Fruit fly (Drosophila melanogaster) whole organism, embryonic: ENCODE results near the gene CG4025.
A peak's percentile ranks its signal among the peaks of the same experiment; 100 is the strongest.

ENCODE experiments used
- CG10267 ChIP-seq: fragments of 200-800 bp; sonication (Bioruptor generic); optimal IDR thresholded peaks from 2 replicates; lab custom pipeline; 2018; ENCODE audit warnings: missing biosample characterization, mild to moderate bottlenecking, missing genetic modification characterization, moderate library complexity
- CG10274 ChIP-seq: fragments of 200-800 bp; sonication (Bioruptor generic); optimal IDR thresholded peaks from 3 replicates; lab custom pipeline; 2017; ENCODE audit warnings: missing biosample characterization, mild to moderate bottlenecking, missing genetic modification characterization
- CG10654 ChIP-seq: fragments of 200-800 bp; sonication (Bioruptor generic); optimal IDR thresholded peaks from 2 replicates; lab custom pipeline; 2016; ENCODE audit warnings: missing biosample characterization, missing genetic modification characterization
- CG12236 ChIP-seq: fragments of 200-800 bp; sonication (Bioruptor generic); optimal IDR thresholded peaks from 2 replicates; lab custom pipeline; 2016; ENCODE audit warnings: missing biosample characterization, missing genetic modification characterization
- CG12299 ChIP-seq: fragments of 200-800 bp; sonication (Bioruptor generic); optimal IDR thresholded peaks from 2 replicates; lab custom pipeline; 2018; ENCODE audit warnings: missing biosample characterization, mild to moderate bottlenecking, missing genetic modification characterization
- CG13775 ChIP-seq: fragments of 200-800 bp; sonication (Bioruptor generic); optimal IDR thresholded peaks from 3 replicates; lab custom pipeline; 2017; ENCODE audit warnings: missing biosample characterization, mild to moderate bottlenecking, missing genetic modification characterization
- CG13894 ChIP-seq: fragments of 200-800 bp; sonication (Bioruptor generic); optimal IDR thresholded peaks from 3 replicates; lab custom pipeline; 2018; ENCODE audit warnings: missing biosample characterization, mild to moderate bottlenecking, missing genetic modification characterization, moderate library complexity
- CG1529 ChIP-seq: fragments of 200-800 bp; sonication (Bioruptor generic); optimal IDR thresholded peaks from 3 replicates; lab custom pipeline; 2018; ENCODE audit warnings: missing biosample characterization, missing genetic modification characterization
- CG15514 ChIP-seq: fragments of 200-800 bp; sonication (Bioruptor generic); optimal IDR thresholded peaks from 3 replicates; lab custom pipeline; 2017; ENCODE audit warnings: missing biosample characterization, missing genetic modification characterization, mild to moderate bottlenecking, moderate library complexity, missing genetic modification reagents
- CG16815 ChIP-seq: fragments of 200-800 bp; sonication (Bioruptor generic); optimal IDR thresholded peaks from 3 replicates; lab custom pipeline; 2017; ENCODE audit warnings: missing biosample characterization, mild to moderate bottlenecking, missing genetic modification characterization
- CG16863 ChIP-seq: fragments of 200-800 bp; sonication (Bioruptor generic); optimal IDR thresholded peaks from 3 replicates; lab custom pipeline; 2016; ENCODE audit warnings: missing biosample characterization, missing genetic modification characterization
- CG17568 ChIP-seq: fragments of 200-800 bp; sonication (Bioruptor generic); optimal IDR thresholded peaks from 2 replicates; lab custom pipeline; 2018; ENCODE audit warnings: missing biosample characterization, mild to moderate bottlenecking, missing genetic modification characterization, moderate library complexity
- CG2129 ChIP-seq: fragments of 200-800 bp; sonication (Bioruptor generic); IDR thresholded peaks from 2 replicates; pipeline ENCODE4 v1.3.6; 2022; ENCODE audit warnings: missing biosample characterization, missing genetic modification characterization; ENCODE audit not compliant: partially characterized antibody
- CG3407 ChIP-seq: fragments of 200-800 bp; sonication (Bioruptor generic); optimal IDR thresholded peaks from 2 replicates; lab custom pipeline; 2018; ENCODE audit warnings: missing biosample characterization, mild to moderate bottlenecking, missing genetic modification characterization
- CG3726 ChIP-seq: fragments of 200-800 bp; sonication (Bioruptor generic); IDR thresholded peaks from 3 replicates; pipeline ENCODE4, ENCODE4 v1.3.6; 2022; ENCODE audit warnings: missing biosample characterization, missing genetic modification characterization
- CG4424 ChIP-seq: fragments of 200-800 bp; sonication (Bioruptor generic); optimal IDR thresholded peaks from 3 replicates; lab custom pipeline; 2016; ENCODE audit warnings: missing biosample characterization, missing genetic modification characterization
- CG4820 ChIP-seq: fragments of 200-800 bp; sonication (Bioruptor generic); optimal IDR thresholded peaks from 3 replicates; lab custom pipeline; 2016; ENCODE audit warnings: missing biosample characterization, missing genetic modification characterization
- CG6175 ChIP-seq: fragments of 200-800 bp; sonication (Bioruptor generic); IDR thresholded peaks from 3 replicates; pipeline ENCODE4 v1.3.6; 2022; ENCODE audit warnings: missing biosample characterization, missing genetic modification characterization
- CG7271 ChIP-seq: fragments of 200-800 bp; sonication (Bioruptor generic); optimal IDR thresholded peaks from 2 replicates; lab custom pipeline; 2018; ENCODE audit warnings: missing biosample characterization, mild to moderate bottlenecking, missing genetic modification characterization, moderate library complexity
- CG9609 ChIP-seq: fragments of 200-800 bp; sonication (Bioruptor generic); optimal IDR thresholded peaks from 3 replicates; lab custom pipeline; 2016; ENCODE audit warnings: missing biosample characterization, missing genetic modification characterization
- D19B ChIP-seq: fragments of 200-800 bp; sonication (Bioruptor generic); optimal IDR thresholded peaks from 2 replicates; lab custom pipeline; 2017; ENCODE audit warnings: missing biosample characterization, mild to moderate bottlenecking, missing genetic modification characterization
- Dp ChIP-seq: fragments of 200-800 bp; sonication (Bioruptor generic); optimal IDR thresholded peaks from 2 replicates; lab custom pipeline; 2018; ENCODE audit warnings: missing biosample characterization, mild to moderate bottlenecking, missing genetic modification characterization, moderate library complexity
- Ets97D ChIP-seq: fragments of 200-800 bp; sonication (Bioruptor generic); optimal IDR thresholded peaks from 3 replicates; lab custom pipeline; 2016; ENCODE audit warnings: missing biosample characterization, missing genetic modification characterization
- MTF-1 ChIP-seq: fragments of 200-800 bp; sonication (Bioruptor generic); optimal IDR thresholded peaks from 2 replicates; lab custom pipeline; 2018; ENCODE audit warnings: missing biosample characterization, mild to moderate bottlenecking, missing genetic modification characterization, borderline replicate concordance
- Med ChIP-seq: fragments of 200-800 bp; sonication (Bioruptor generic); peaks from one replicate; lab custom pipeline; 2016; ENCODE audit warnings: missing biosample characterization, missing genetic modification characterization, mild to moderate bottlenecking, inconsistent platforms, moderate library complexity
- NK7.1 ChIP-seq: fragments of 200-800 bp; sonication (Bioruptor generic); optimal IDR thresholded peaks from 3 replicates; lab custom pipeline; 2016; ENCODE audit warnings: missing biosample characterization, missing genetic modification characterization
- PHDP ChIP-seq: fragments of 200-800 bp; sonication (Bioruptor generic); optimal IDR thresholded peaks from 3 replicates; lab custom pipeline; 2018; ENCODE audit warnings: missing biosample characterization, mild to moderate bottlenecking, missing genetic modification characterization, moderate library complexity
- Rfx ChIP-seq: fragments of 200-800 bp; sonication (Bioruptor generic); IDR thresholded peaks from 2 replicates; pipeline ENCODE4 v1.3.6; 2022; ENCODE audit warnings: missing biosample characterization, missing genetic modification characterization
- Xrp1 ChIP-seq: fragments of 200-800 bp; sonication (Bioruptor generic); IDR thresholded peaks from 2 replicates; pipeline ENCODE4 v1.3.6; 2022; ENCODE audit warnings: missing biosample characterization, missing genetic modification characterization
- YL-1 ChIP-seq: fragments of 200-800 bp; sonication (Bioruptor generic); optimal IDR thresholded peaks from 3 replicates; lab custom pipeline; 2017; ENCODE audit warnings: missing biosample characterization, mild to moderate bottlenecking, missing genetic modification characterization
- amos ChIP-seq: fragments of 200-800 bp; sonication (Bioruptor generic); IDR thresholded peaks from 2 replicates; pipeline ENCODE4 v1.3.6; 2022; ENCODE audit warnings: missing biosample characterization, missing genetic modification characterization; ENCODE audit not compliant: partially characterized antibody
- br ChIP-seq: fragments of >200 bp; optimal IDR thresholded peaks from 2 replicates; lab custom pipeline; 2017
- bsh ChIP-seq, 2 experiments: fragments of 200-800 bp; sonication (Bioruptor generic); optimal IDR thresholded peaks; 2 replicates each; lab custom pipeline; 2017 to 2018; ENCODE audit warnings: mild to moderate bottlenecking in 2 of 2, missing biosample characterization in 2 of 2, missing genetic modification characterization in 2 of 2, moderate library complexity in 1 of 2
- chinmo ChIP-seq: fragments of 200-800 bp; sonication (Bioruptor generic); IDR thresholded peaks from 4 replicates; pipeline ENCODE4 v1.3.6; 2022; ENCODE audit warnings: missing biosample characterization, missing genetic modification characterization; ENCODE audit not compliant: partially characterized antibody
- dati ChIP-seq: fragments of 200-800 bp; sonication (Bioruptor generic); IDR thresholded peaks from 2 replicates; pipeline ENCODE4 v1.3.6; 2022; ENCODE audit warnings: missing biosample characterization, missing genetic modification characterization
- dmrt99B ChIP-seq: fragments of 200-800 bp; sonication (Bioruptor generic); optimal IDR thresholded peaks from 2 replicates; lab custom pipeline; 2018; ENCODE audit warnings: missing biosample characterization, mild to moderate bottlenecking, missing genetic modification characterization, moderate library complexity
- ems ChIP-seq: fragments of 200-800 bp; sonication (Bioruptor generic); optimal IDR thresholded peaks from 3 replicates; lab custom pipeline; 2016; ENCODE audit warnings: missing biosample characterization, missing genetic modification characterization
- eve ChIP-seq, 2 experiments: fragments of >200 bp; optimal IDR thresholded peaks; 2 replicates each; lab custom pipeline; 2017; ENCODE audit warnings: missing biosample characterization in 2 of 2, missing genetic modification characterization in 2 of 2
- fd3F ChIP-seq: fragments of 200-800 bp; sonication (Bioruptor generic); optimal IDR thresholded peaks from 2 replicates; lab custom pipeline; 2018; ENCODE audit warnings: missing biosample characterization, mild to moderate bottlenecking, missing genetic modification characterization, moderate library complexity
- fd64A ChIP-seq: fragments of 200-800 bp; sonication (Bioruptor generic); optimal IDR thresholded peaks from 3 replicates; lab custom pipeline; 2018; ENCODE audit warnings: missing biosample characterization, mild to moderate bottlenecking, missing genetic modification characterization
- gce ChIP-seq: fragments of 200-800 bp; sonication (Bioruptor generic); IDR thresholded peaks from 3 replicates; pipeline ENCODE4 v1.3.6; 2022; ENCODE audit warnings: missing biosample characterization, missing genetic modification characterization
- insv ChIP-seq, 2 experiments: fragments of 200-800 bp; sonication (Bioruptor generic); optimal IDR thresholded peaks; 3 replicates each; lab custom pipeline; 2016 to 2018; ENCODE audit warnings: missing biosample characterization in 2 of 2, missing genetic modification characterization in 2 of 2
- jing ChIP-seq: fragments of 200-800 bp; sonication (Bioruptor generic); optimal IDR thresholded peaks from 2 replicates; lab custom pipeline; 2018; ENCODE audit warnings: missing biosample characterization, mild to moderate bottlenecking, missing genetic modification characterization
- maf-S ChIP-seq: fragments of 200-800 bp; sonication (Bioruptor generic); optimal IDR thresholded peaks from 2 replicates; lab custom pipeline; 2016; ENCODE audit warnings: missing biosample characterization, missing genetic modification characterization
- nmo ChIP-seq: fragments of 200-800 bp; sonication (Bioruptor generic); optimal IDR thresholded peaks from 2 replicates; lab custom pipeline; 2018; ENCODE audit warnings: missing biosample characterization, mild to moderate bottlenecking, missing genetic modification characterization, moderate library complexity
- oc ChIP-seq: fragments of 200-800 bp; sonication (Bioruptor generic); optimal IDR thresholded peaks from 2 replicates; lab custom pipeline; 2018; ENCODE audit warnings: missing biosample characterization, mild to moderate bottlenecking, missing genetic modification characterization, moderate library complexity
- sna ChIP-seq: fragments of 200-800 bp; sonication (Bioruptor generic); IDR thresholded peaks from 2 replicates; pipeline ENCODE4 v1.3.6; 2022; ENCODE audit warnings: missing biosample characterization, missing genetic modification characterization; ENCODE audit not compliant: partially characterized antibody
- sr ChIP-seq: fragments of 200-800 bp; sonication (Bioruptor generic); IDR thresholded peaks from 3 replicates; pipeline ENCODE4 v1.3.6; 2022; ENCODE audit warnings: missing biosample characterization, missing genetic modification characterization
- tap ChIP-seq: fragments of 200-800 bp; optimal IDR thresholded peaks from 3 replicates; lab custom pipeline; 2019; ENCODE audit warnings: missing biosample characterization, mild to moderate bottlenecking, missing genetic modification characterization, moderate library complexity
- tup ChIP-seq: fragments of 200-800 bp; sonication (Bioruptor generic); optimal IDR thresholded peaks from 2 replicates; lab custom pipeline; 2016; ENCODE audit warnings: missing biosample characterization, mild to moderate bottlenecking, missing genetic modification characterization, moderate library complexity
- vvl ChIP-seq: fragments of 200-800 bp; sonication (Bioruptor generic); IDR thresholded peaks from 2 replicates; pipeline ENCODE4 v1.3.6; 2022; ENCODE audit warnings: missing biosample characterization, missing genetic modification characterization

Gene CG4025

dm6 chrX:2061119-2061518, 15.6 kb upstream of the CG4025 start (continued):
- no peak for TF ChIP-seq jing (GFP tag; lab: Kevin White, UChicago)
- TF ChIP-seq CG4820 (GFP tag; lab: Kevin White, UChicago) = peak; percentile 17
- peak; percentile 3 for TF ChIP-seq CG15514 (GFP tag; lab: Kevin White, UChicago)
- TF ChIP-seq CG10654 (GFP tag; lab: Kevin White, UChicago) = no peak
- no peak for TF ChIP-seq CG6175
- no peak for TF ChIP-seq D19B (GFP tag; lab: Kevin White, UChicago)
- peak; percentile 38 for TF ChIP-seq CG13775
- peak in 1 of 2 experiments; percentile 37 for TF ChIP-seq bsh (GFP tag; optimal IDR thresholded peaks at IDR 0.05; lab: Kevin White, UChicago)
- TF ChIP-seq br (lab: Kevin White, UChicago) = no peak
- TF ChIP-seq sna (GFP tag; lab: Robert Waterston, UW) = no peak
- no peak for TF ChIP-seq oc (tag; lab: Kevin White, UChicago)
- TF ChIP-seq gce = no peak
- TF ChIP-seq chinmo = 0 out of 4 replicates have a peak, but pooled peaks have one; percentile 46
- no peak for TF ChIP-seq fd3F (GFP tag; lab: Kevin White, UChicago)
- TF ChIP-seq ems (GFP tag; lab: Kevin White, UChicago) = no peak
- no peak for TF ChIP-seq CG16815 (GFP tag; lab: Kevin White, UChicago)
- peak; percentile 20 for TF ChIP-seq CG12236 (GFP tag; lab: Kevin White, UChicago)
- TF ChIP-seq sr (GFP tag; lab: Robert Waterston, UW) = peak; percentile 79
- peak; percentile 18 for TF ChIP-seq YL-1 (GFP tag; lab: Kevin White, UChicago)
- peak; percentile 62 for TF ChIP-seq nmo (GFP tag; lab: Kevin White, UChicago)
- no peak for TF ChIP-seq CG9609 (GFP tag; lab: Kevin White, UChicago)
- no peak for TF ChIP-seq maf-S (GFP tag; lab: Kevin White, UChicago)
- peak; percentile 40 for TF ChIP-seq CG10267 (tag; lab: Kevin White, UChicago)
- TF ChIP-seq CG13894 (tag; lab: Kevin White, UChicago) = no peak
- no peak for TF ChIP-seq CG17568 (GFP tag; lab: Kevin White, UChicago)
- TF ChIP-seq NK7.1 (GFP tag; lab: Kevin White, UChicago) = no peak
- peak; percentile 8 for TF ChIP-seq CG10274 (GFP tag; lab: Kevin White, UChicago)
- no peak for TF ChIP-seq Dp
- TF ChIP-seq Rfx = peak; percentile 32; the same call in 1 of the 2 replicates
- TF ChIP-seq MTF-1 (GFP tag; lab: Kevin White, UChicago) = no peak
- no peak for TF ChIP-seq CG2129
- TF ChIP-seq Ets97D = peak; percentile 91
- TF ChIP-seq eve (GFP tag; optimal IDR thresholded peaks at IDR 0.05; lab: Kevin White, UChicago) = no peak
- peak; percentile 26 for TF ChIP-seq tap (tag; lab: Kevin White, UChicago)
- no peak for TF ChIP-seq CG3726
- TF ChIP-seq Xrp1 (GFP tag; lab: Robert Waterston, UW) = no peak
- peak; percentile 23 for TF ChIP-seq CG4424 (GFP tag; lab: Kevin White, UChicago)
- TF ChIP-seq dmrt99B (tag; lab: Kevin White, UChicago) = peak; percentile 62
- peak; percentile 19 for TF ChIP-seq CG3407 (GFP tag; lab: Kevin White, UChicago)
- TF ChIP-seq CG16863 (GFP tag; lab: Kevin White, UChicago) = peak; percentile 18
- TF ChIP-seq amos (GFP tag; lab: Robert Waterston, UW) = no peak
- TF ChIP-seq insv (GFP tag; optimal IDR thresholded peaks at IDR 0.05; lab: Kevin White, UChicago) = peak in 1 of 2 experiments; percentile 0
- TF ChIP-seq CG1529 (GFP tag; lab: Kevin White, UChicago) = peak; percentile 42
- TF ChIP-seq Med (GFP tag; lab: Kevin White, UChicago) = peak; percentile 78
- TF ChIP-seq fd64A = peak; percentile 60
- peak; percentile 0 for TF ChIP-seq CG7271 (tag; lab: Kevin White, UChicago)
- peak; percentile 37 for TF ChIP-seq PHDP (tag; lab: Kevin White, UChicago)
- TF ChIP-seq tup (GFP tag; lab: Kevin White, UChicago) = no peak
- TF ChIP-seq vvl (GFP tag; lab: Robert Waterston, UW) = no peak; the same call in 1 of the 2 replicates
- peak; percentile 21 for TF ChIP-seq CG12299 (tag; lab: Kevin White, UChicago)
- no peak for TF ChIP-seq dati (GFP tag; lab: Robert Waterston, UW)
